Worm (Caenorhabditis elegans): Measurements from ENCODE around the gene frpr-15.

Gene frpr-15

DNA sequence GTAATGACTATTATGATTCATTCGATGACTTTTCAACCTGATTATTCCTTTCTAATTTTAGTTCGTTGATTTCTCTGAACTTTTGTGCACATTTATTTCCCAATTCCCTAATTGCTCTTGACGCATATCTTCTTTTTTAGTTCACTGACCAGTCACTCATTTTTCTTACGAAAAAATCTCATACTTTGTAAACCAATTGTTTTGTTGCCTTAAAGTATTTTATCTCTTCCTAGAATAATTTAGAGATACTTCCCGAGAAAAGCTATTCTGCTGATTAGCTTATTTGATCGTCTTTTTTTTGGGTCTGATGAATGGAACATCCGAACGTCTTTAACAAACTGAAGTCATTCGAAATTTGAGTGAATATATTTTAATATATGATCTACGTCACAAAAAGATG lies 615 bp upstream of the frpr-15 start:
- TF ChIP-seq ceh-39 (tag; optimal IDR thresholded peaks at IDR 0.05) (no peak), drap-1 (GFP tag; optimal IDR thresholded peaks at IDR 0.05) (no peak), hlh-1 (tag; optimal IDR thresholded peaks at IDR 0.05) (no peak), lsy-2 (tag; optimal IDR thresholded peaks at IDR 0.05) (no peak), zip-8 (tag; optimal IDR thresholded peaks at IDR 0.05) (no peak), snpc-4 (tag; optimal IDR thresholded peaks at IDR 0.05) (no peak), bed-3 (GFP tag; optimal IDR thresholded peaks at IDR 0.05) (no peak), nhr-2 (tag; optimal IDR thresholded peaks at IDR 0.05) (no peak), pha-4 (tag; optimal IDR thresholded peaks at IDR 0.05) (no peak), sptf-1 (tag; optimal IDR thresholded peaks at IDR 0.05) (no peak)

ce11 chrV:12683205-12683604 lies 3.3 kb downstream of the frpr-15 start:
- no peak for TF ChIP-seq ceh-39 (tag; optimal IDR thresholded peaks at IDR 0.05)

DNA sequence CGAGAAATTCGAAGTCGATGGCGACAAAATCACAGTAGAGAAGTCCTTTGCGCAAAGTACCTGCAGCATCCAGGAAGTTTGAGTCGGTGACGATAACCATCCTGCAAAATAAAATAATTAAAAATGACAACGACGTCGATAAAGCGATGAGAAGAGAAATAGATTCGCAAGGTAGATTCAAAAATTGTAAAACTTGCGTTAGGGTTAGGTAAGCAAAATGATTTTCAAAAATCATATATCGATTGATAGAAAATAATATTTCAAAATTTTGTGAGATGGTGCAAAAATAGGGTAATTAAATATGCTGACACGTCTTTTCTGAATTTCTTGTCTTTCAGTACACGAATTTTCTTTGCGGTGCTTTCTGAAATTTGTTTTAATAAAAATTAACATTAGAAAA lies 15.2 kb downstream of the frpr-15 start, which contains the start of gene parn-1:
parn-1 (minus strand) TSS at position 101 of the 400 bp plus-strand sequence.
- TF ChIP-seq ztf-11 (tag; optimal IDR thresholded peaks at IDR 0.05) (no peak), bed-3 (GFP tag; optimal IDR thresholded peaks at IDR 0.05) (no peak), hlh-1 (tag; optimal IDR thresholded peaks at IDR 0.05) (no peak), nhr-2 (tag; optimal IDR thresholded peaks at IDR 0.05) (no peak), cnd-1 (tag; optimal IDR thresholded peaks at IDR 0.05) (no peak), nhr-76 (tag; optimal IDR thresholded peaks at IDR 0.05) (no peak), ceh-39 (tag; optimal IDR thresholded peaks at IDR 0.05) (no peak), blmp-1 (tag; optimal IDR thresholded peaks at IDR 0.05) (no peak), drap-1 (GFP tag; optimal IDR thresholded peaks at IDR 0.05) (no peak), pha-4 (tag; optimal IDR thresholded peaks at IDR 0.05) (no peak)

ce11 chrV:12695968-12696367 lies 16.1 kb downstream of the frpr-15 start, which contains the start of gene K10C8.4:
K10C8.4 (plus strand) TSS chrV:12696268.
- TF ChIP-seq hlh-1 (tag; optimal IDR thresholded peaks at IDR 0.05), result no peak

DNA sequence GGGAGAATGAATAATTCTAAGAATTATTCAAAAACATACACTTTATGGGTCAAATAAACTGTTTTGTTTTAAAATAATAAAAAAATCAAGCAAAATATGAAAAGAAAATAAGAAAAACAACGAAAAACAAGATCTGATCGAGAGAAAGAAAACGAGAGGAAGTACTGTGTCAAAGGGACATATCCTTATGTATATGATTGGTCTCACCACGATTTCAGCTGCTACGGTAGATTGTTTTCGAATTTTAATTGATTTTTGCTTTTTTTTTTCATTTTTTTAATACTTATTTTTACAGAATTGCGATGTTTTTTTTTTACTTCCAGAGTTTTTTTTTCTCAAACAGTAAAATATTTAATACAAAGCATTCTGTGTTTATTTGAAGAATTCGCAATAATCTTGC lies 16.9 kb downstream of the frpr-15 start:
- TF ChIP-seq elt-1 (tag; optimal IDR thresholded peaks at IDR 0.05; ENCODE audit: borderline replicate concordance, insufficient read depth) (no peak), nhr-28 (tag; optimal IDR thresholded peaks at IDR 0.05) (no peak), M03D4.4 (tag; optimal IDR thresholded peaks at IDR 0.05) (no peak)

DNA sequence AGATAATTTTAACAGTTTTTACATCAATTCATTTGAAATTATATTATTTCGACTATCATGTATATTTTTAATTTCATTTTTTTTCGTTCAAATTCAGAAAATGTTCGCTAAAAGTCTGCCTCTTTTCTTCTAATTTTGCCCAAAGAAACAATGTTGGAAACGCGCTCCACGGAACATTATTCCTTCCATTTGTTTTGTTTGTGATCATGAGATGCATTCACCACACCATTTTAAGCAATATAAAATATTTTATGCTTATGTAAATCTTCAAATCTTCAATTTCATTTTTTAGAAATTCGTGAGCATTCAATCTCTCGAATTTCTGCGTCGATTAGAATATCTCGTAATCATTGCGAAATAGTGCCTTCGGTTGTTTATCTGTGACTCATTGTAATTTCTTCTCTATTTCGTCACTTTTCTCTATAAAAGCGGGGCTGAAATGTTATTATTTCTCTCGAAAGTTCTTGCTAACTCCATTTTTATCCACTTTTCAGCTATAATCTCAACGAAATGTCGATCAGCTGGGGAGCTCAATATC lies 17.5 kb downstream of the frpr-15 start, which contains the start of gene istr-1:
istr-1 (plus strand) TSS at position 495 of the 538 bp plus-strand sequence.
- TF ChIP-seq cnd-1 (tag; optimal IDR thresholded peaks at IDR 0.05), result no peak
- TF ChIP-seq elt-3 (tag; optimal IDR thresholded peaks at IDR 0.05), result no peak
- no peak for TF ChIP-seq ham-2 (GFP tag; optimal IDR thresholded peaks at IDR 0.05)
- TF ChIP-seq unc-120 (tag; optimal IDR thresholded peaks at IDR 0.05; ENCODE audit: poor library complexity, severe bottlenecking), result peak; percentile 73
- no peak for TF ChIP-seq sem-2 (GFP tag; optimal IDR thresholded peaks at IDR 0.05)
- TF ChIP-seq tbx-8 (GFP tag; optimal IDR thresholded peaks at IDR 0.05), result no peak
- no peak for TF ChIP-seq drap-1 (GFP tag; optimal IDR thresholded peaks at IDR 0.05)

- TF ChIP-seq bed-3 (GFP tag; optimal IDR thresholded peaks at IDR 0.05), result no peak
- no peak for TF ChIP-seq nhr-237 (tag; optimal IDR thresholded peaks at IDR 0.05)
- no peak for TF ChIP-seq lsy-2 (tag; optimal IDR thresholded peaks at IDR 0.05)
- TF ChIP-seq elt-1 (tag; optimal IDR thresholded peaks at IDR 0.05; ENCODE audit: borderline replicate concordance, insufficient read depth), result no peak
- peak; percentile 63 for TF ChIP-seq ces-1 (GFP tag; optimal IDR thresholded peaks at IDR 0.05)
- TF ChIP-seq ham-2 (GFP tag; optimal IDR thresholded peaks at IDR 0.05), result no peak
- TF ChIP-seq ceh-39 (tag; optimal IDR thresholded peaks at IDR 0.05), result no peak
Measured at ce11 chrV:12701613-12702012, 21.7 kb downstream of the frpr-15 start.

ce11 chrV:12704077-12704476 lies 24.2 kb downstream of the frpr-15 start, which contains the start of gene R11D1.1:
R11D1.1 (plus strand) TSS chrV:12704377.
- TF ChIP-seq nhr-76 (tag; optimal IDR thresholded peaks at IDR 0.05) (no peak), mab-5 (tag; optimal IDR thresholded peaks at IDR 0.05) (no peak), M03D4.4 (tag; optimal IDR thresholded peaks at IDR 0.05) (no peak), elt-1 (tag; optimal IDR thresholded peaks at IDR 0.05; ENCODE audit: borderline replicate concordance, insufficient read depth) (no peak), ham-2 (GFP tag; optimal IDR thresholded peaks at IDR 0.05) (no peak), mep-1 (tag; optimal IDR thresholded peaks at IDR 0.05) (no peak), unc-62 (GFP tag; optimal IDR thresholded peaks at IDR 0.05) (no peak)

Data from whole organism, mixed stage, embryonic.